Worm (Caenorhabditis elegans) whole organism, early embryonic: Measurements from ENCODE around the gene C14B9.10.

Experiments used
- B0310.2 ChIP-seq: sonication (generic microtip); optimal IDR thresholded peaks from 2 replicates; lab custom pipeline; 2016; ENCODE audit warnings: mild to moderate bottlenecking, missing genetic modification characterization, missing compliant biosample characterization
- F13C5.2 ChIP-seq: sonication (generic microtip); optimal IDR thresholded peaks from 2 replicates; lab custom pipeline; 2017; ENCODE audit warnings: mild to moderate bottlenecking, missing genetic modification characterization, inconsistent platforms, missing compliant biosample characterization
- aly-1 ChIP-seq: sonication (generic microtip); optimal IDR thresholded peaks from 2 replicates; lab custom pipeline; 2016; ENCODE audit warnings: missing genetic modification characterization, missing compliant biosample characterization
- ama-1 ChIP-seq: fragments of 150-350 bp; optimal IDR thresholded peaks from 2 replicates; lab custom pipeline; 2014
- ceh-13 ChIP-seq: fragments of 200-800 bp; sonication (Bioruptor generic); optimal IDR thresholded peaks from 2 replicates; lab custom pipeline; 2018; ENCODE audit warnings: mild to moderate bottlenecking, missing genetic modification characterization, missing compliant biosample characterization
- ceh-36 ChIP-seq: sonication (generic microtip); optimal IDR thresholded peaks from 2 replicates; lab custom pipeline; 2016; ENCODE audit warnings: missing genetic modification characterization, inconsistent platforms, missing compliant biosample characterization
- ets-7 ChIP-seq: sonication (generic microtip); optimal IDR thresholded peaks from 2 replicates; lab custom pipeline; 2016; ENCODE audit warnings: missing genotype, missing genetic modification characterization, missing compliant biosample characterization
- flt-1 ChIP-seq: fragments of 200-800 bp; sonication (Bioruptor generic); IDR thresholded peaks from 2 replicates; pipeline ENCODE4 v1.3.6; 2022; ENCODE audit warnings: missing genetic modification characterization, missing compliant biosample characterization
- hmbx-1 ChIP-seq: sonication (generic microtip); optimal IDR thresholded peaks from 2 replicates; lab custom pipeline; 2016; ENCODE audit warnings: mild to moderate bottlenecking, missing genetic modification characterization, missing compliant biosample characterization
- hmg-4 ChIP-seq: fragments of 200-800 bp; sonication (Bioruptor generic); optimal IDR thresholded peaks from 2 replicates; lab custom pipeline; 2018; ENCODE audit warnings: mild to moderate bottlenecking, missing genetic modification characterization, missing compliant biosample characterization
- hnd-1 ChIP-seq: sonication (generic microtip); optimal IDR thresholded peaks from 2 replicates; lab custom pipeline; 2016; ENCODE audit warnings: missing genetic modification characterization, missing compliant biosample characterization
- pes-1 ChIP-seq: fragments of 200-800 bp; sonication (Bioruptor generic); IDR thresholded peaks from 2 replicates; pipeline ENCODE4 v1.3.6; 2022; ENCODE audit warnings: missing genetic modification reagents, missing genetic modification characterization, missing compliant biosample characterization
- scrt-1 ChIP-seq: fragments of 200-800 bp; sonication (Bioruptor generic); IDR thresholded peaks from 2 replicates; pipeline ENCODE4 v1.3.6; 2022; ENCODE audit warnings: missing genetic modification characterization, missing compliant biosample characterization
- sea-1 ChIP-seq: fragments of 200-800 bp; sonication (Bioruptor generic); conservative IDR thresholded peaks from 2 replicates; pipeline ENCODE4 v1.3.6; 2022; ENCODE audit warnings: missing genetic modification characterization, missing compliant biosample characterization
- tbx-11 ChIP-seq: fragments of 200-800 bp; sonication (Bioruptor generic); IDR thresholded peaks from 2 replicates; pipeline ENCODE4 v1.3.6; 2022; ENCODE audit warnings: missing genetic modification characterization, missing compliant biosample characterization
- tbx-37 ChIP-seq: fragments of 200-800 bp; sonication (Bioruptor generic); conservative IDR thresholded peaks from 2 replicates; pipeline ENCODE4 v1.3.6; 2022; ENCODE audit warnings: missing genetic modification reagents, missing genetic modification characterization, missing compliant biosample characterization
- tra-4 ChIP-seq: sonication (generic microtip); optimal IDR thresholded peaks from 2 replicates; lab custom pipeline; 2017; ENCODE audit warnings: missing genetic modification characterization, missing compliant biosample characterization

C14B9.10 gene

ce11 chrIII:8130177-8130902 lies at the start of gene C14B9.10, which contains the start of gene rpl-21:
Gene C14B9.10 (plus strand): TSS chrIII:8130852.
Gene rpl-21 (minus strand): TSS chrIII:8130227.
- TF ChIP-seq hmg-4 (GFP tag; lab: Kevin White, UChicago) (peak; percentile 2), F13C5.2 (tag; lab: Kevin White, UChicago) (peak; percentile 17), ama-1 (lab: Kevin White, UChicago) (no peak)

ce11 chrIII:8085355-8085754 lies 45.3 kb upstream of the C14B9.10 start, which contains the start of the genes K06H7.7 and grp-1:
Gene K06H7.7 (minus strand): TSS chrIII:8085475.
Gene grp-1 (plus strand): TSS chrIII:8085705.
- TF ChIP-seq scrt-1 (GFP tag; lab: Robert Waterston, UW) = no peak
- TF ChIP-seq hmbx-1 (tag; lab: Kevin White, UChicago) = no peak
- TF ChIP-seq sea-1 (GFP tag; lab: Robert Waterston, UW) = no peak
- no peak for TF ChIP-seq B0310.2 (tag; lab: Kevin White, UChicago)
- TF ChIP-seq aly-1 (tag; lab: Kevin White, UChicago) = no peak
- TF ChIP-seq ama-1 (lab: Kevin White, UChicago) = no peak
- TF ChIP-seq hmg-4 (GFP tag; lab: Kevin White, UChicago) = no peak
- no peak for TF ChIP-seq flt-1 (GFP tag; lab: Robert Waterston, UW)
- TF ChIP-seq tra-4 (tag; lab: Kevin White, UChicago) = no peak

- TF ChIP-seq sea-1 (GFP tag; lab: Robert Waterston, UW) = no peak
- no peak for TF ChIP-seq ama-1 (lab: Kevin White, UChicago)
- TF ChIP-seq pes-1 (GFP tag; lab: Robert Waterston, UW) = no peak
These were observed 42.4 kb upstream of the C14B9.10 start, which contains the start of gene vms-1 for ce11 chrIII:8088235-8088634. Gene vms-1 (plus strand): TSS chrIII:8088535.

ce11 chrIII:8091408-8091807 lies 39.2 kb upstream of the C14B9.10 start, which contains the start of gene idi-1:
Gene idi-1 (plus strand): TSS chrIII:8091708.
- TF ChIP-seq aly-1 (tag; lab: Kevin White, UChicago) (no peak), flt-1 (GFP tag; lab: Robert Waterston, UW) (no peak), hnd-1 (tag; lab: Kevin White, UChicago) (no peak)

- TF ChIP-seq ama-1 (lab: Kevin White, UChicago) (no peak), ceh-36 (tag; lab: Kevin White, UChicago) (no peak), hmbx-1 (tag; lab: Kevin White, UChicago) (no peak), tbx-37 (GFP tag; lab: Robert Waterston, UW) (no peak), ceh-13 (GFP tag; lab: Kevin White, UChicago) (no peak), aly-1 (tag; lab: Kevin White, UChicago) (no peak), ets-7 (tag; lab: Kevin White, UChicago) (no peak), hnd-1 (tag; lab: Kevin White, UChicago) (no peak), scrt-1 (GFP tag; lab: Robert Waterston, UW) (no peak), flt-1 (GFP tag; lab: Robert Waterston, UW) (no peak), hmg-4 (GFP tag; lab: Kevin White, UChicago) (no peak), tra-4 (tag; lab: Kevin White, UChicago) (no peak), tbx-11 (GFP tag; lab: Robert Waterston, UW) (no peak), pes-1 (GFP tag; lab: Robert Waterston, UW) (no peak), sea-1 (GFP tag; lab: Robert Waterston, UW) (no peak)
These were observed 37.5 kb upstream of the C14B9.10 start, which contains the start of gene K06H7.2 for ce11 chrIII:8093079-8093623. Gene K06H7.2 (plus strand): TSS chrIII:8093573.

- TF ChIP-seq hmg-4 (GFP tag; lab: Kevin White, UChicago) (no peak), ets-7 (tag; lab: Kevin White, UChicago) (no peak), ceh-13 (GFP tag; lab: Kevin White, UChicago) (no peak), ama-1 (lab: Kevin White, UChicago) (no peak), B0310.2 (tag; lab: Kevin White, UChicago) (no peak), tbx-37 (GFP tag; lab: Robert Waterston, UW) (no peak), tra-4 (tag; lab: Kevin White, UChicago) (no peak), aly-1 (tag; lab: Kevin White, UChicago) (no peak), hnd-1 (tag; lab: Kevin White, UChicago) (no peak), sea-1 (GFP tag; lab: Robert Waterston, UW) (no peak), F13C5.2 (tag; lab: Kevin White, UChicago) (no peak), hmbx-1 (tag; lab: Kevin White, UChicago) (no peak), tbx-11 (GFP tag; lab: Robert Waterston, UW) (no peak), ceh-36 (tag; lab: Kevin White, UChicago) (no peak)
These were observed 32.5 kb upstream of the C14B9.10 start, which contains the start of gene K06H7.8 for ce11 chrIII:8098116-8098515. Gene K06H7.8 (minus strand): TSS chrIII:8098216.

- TF ChIP-seq ceh-36 (tag; lab: Kevin White, UChicago) (no peak), hmbx-1 (tag; lab: Kevin White, UChicago) (no peak), flt-1 (GFP tag; lab: Robert Waterston, UW) (no peak), tra-4 (tag; lab: Kevin White, UChicago) (no peak)
These were observed 31.6 kb upstream of the C14B9.10 start, which contains the start of gene K06H7.1 for ce11 chrIII:8099022-8099421. Gene K06H7.1 (plus strand): TSS chrIII:8099322.
